Fruit fly (Drosophila melanogaster) whole organism, prepupa: ENCODE results near the gene Acp29AB.

Source experiments
- CG10669 ChIP-seq: fragments of 200-800 bp; sonication (Bioruptor generic); optimal IDR thresholded peaks from 3 replicates; lab custom pipeline; 2018; ENCODE audit warnings: missing biosample characterization, mild to moderate bottlenecking, missing genetic modification characterization, moderate library complexity
- CG11762 ChIP-seq: fragments of 200-800 bp; sonication (Bioruptor generic); optimal IDR thresholded peaks from 3 replicates; lab custom pipeline; 2016; ENCODE audit warnings: missing biosample characterization, missing genetic modification characterization; ENCODE audit not compliant: insufficient read depth
- CG11902 ChIP-seq: fragments of 200-800 bp; sonication (Bioruptor generic); optimal IDR thresholded peaks from 3 replicates; lab custom pipeline; 2016; ENCODE audit warnings: missing biosample characterization, missing genetic modification characterization
- CG15336 ChIP-seq: fragments of 200-800 bp; sonication (Bioruptor generic); IDR thresholded peaks from 2 replicates; pipeline ENCODE4 v1.3.6; 2022; ENCODE audit warnings: missing biosample characterization, missing genetic modification characterization
- CG1621 ChIP-seq: fragments of 200-800 bp; sonication (Bioruptor generic); optimal IDR thresholded peaks from 3 replicates; lab custom pipeline; 2018; ENCODE audit warnings: missing biosample characterization, mild to moderate bottlenecking, missing genetic modification characterization
- CG16779 ChIP-seq: fragments of 200-800 bp; sonication (Bioruptor generic); optimal IDR thresholded peaks from 3 replicates; lab custom pipeline; 2017; ENCODE audit warnings: missing biosample characterization, mild to moderate bottlenecking, missing genetic modification characterization
- CG3032 ChIP-seq: fragments of 200-800 bp; optimal IDR thresholded peaks from 2 replicates; lab custom pipeline; 2019; ENCODE audit warnings: missing biosample characterization, mild to moderate bottlenecking, missing genetic modification characterization, moderate library complexity
- CG31627 ChIP-seq: fragments of 200-800 bp; sonication (Bioruptor generic); optimal IDR thresholded peaks from 3 replicates; lab custom pipeline; 2016; ENCODE audit warnings: missing biosample characterization, missing genetic modification characterization
- CG32006 ChIP-seq: fragments of 200-800 bp; sonication (Bioruptor generic); optimal IDR thresholded peaks from 3 replicates; lab custom pipeline; 2017; ENCODE audit warnings: missing biosample characterization, mild to moderate bottlenecking, missing genetic modification characterization
- CG34406 ChIP-seq: fragments of 200-800 bp; sonication (Bioruptor generic); optimal IDR thresholded peaks from 3 replicates; lab custom pipeline; 2016; ENCODE audit warnings: missing biosample characterization, missing genetic modification characterization
- CG3919 ChIP-seq: fragments of 200-800 bp; sonication (Bioruptor generic); optimal IDR thresholded peaks from 3 replicates; lab custom pipeline; 2016; ENCODE audit warnings: missing biosample characterization, missing genetic modification characterization
- CG6163 ChIP-seq: fragments of 200-800 bp; sonication (Bioruptor generic); IDR thresholded peaks from 3 replicates; pipeline ENCODE4 v1.3.6; 2022; ENCODE audit warnings: missing biosample characterization, missing genetic modification characterization
- CG6792 ChIP-seq: fragments of 200-800 bp; sonication (Bioruptor generic); optimal IDR thresholded peaks from 3 replicates; lab custom pipeline; 2016; ENCODE audit warnings: missing biosample characterization, missing genetic modification characterization
- CG6808 ChIP-seq: fragments of 200-800 bp; sonication (Bioruptor generic); optimal IDR thresholded peaks from 3 replicates; lab custom pipeline; 2017; ENCODE audit warnings: missing biosample characterization, missing genetic modification characterization, mild to moderate bottlenecking, moderate library complexity, missing genetic modification reagents
- CG6854 ChIP-seq: fragments of 200-800 bp; sonication (Bioruptor generic); optimal IDR thresholded peaks from 2 replicates; lab custom pipeline; 2017; ENCODE audit warnings: missing biosample characterization, mild to moderate bottlenecking, missing genetic modification characterization
- CG8319 ChIP-seq: fragments of 200-800 bp; sonication (Bioruptor generic); optimal IDR thresholded peaks from 3 replicates; lab custom pipeline; 2016; ENCODE audit warnings: missing biosample characterization, missing genetic modification characterization
- CG8632 ChIP-seq: fragments of 200-800 bp; sonication (Bioruptor generic); optimal IDR thresholded peaks from 3 replicates; lab custom pipeline; 2016; ENCODE audit warnings: missing biosample characterization, missing genetic modification characterization
- CG9139 ChIP-seq: fragments of 200-800 bp; sonication (Bioruptor generic); optimal IDR thresholded peaks from 3 replicates; lab custom pipeline; 2017; ENCODE audit warnings: missing biosample characterization, mild to moderate bottlenecking, missing genetic modification characterization
- Eip75B ChIP-seq: fragments of 200-800 bp; sonication (Bioruptor generic); optimal IDR thresholded peaks from 3 replicates; lab custom pipeline; 2016; ENCODE audit warnings: missing biosample characterization, missing genetic modification characterization
- Eip78C ChIP-seq: fragments of 200-800 bp; sonication (Bioruptor generic); peaks from one replicate; lab custom pipeline; 2016; ENCODE audit warnings: missing biosample characterization, missing genetic modification characterization
- Eip93F ChIP-seq: fragments of 200-800 bp; sonication (Bioruptor generic); optimal IDR thresholded peaks from 2 replicates; lab custom pipeline; 2016; ENCODE audit warnings: missing biosample characterization, mild to moderate bottlenecking, missing genetic modification characterization
- Ets21C ChIP-seq: fragments of 200-800 bp; sonication (Bioruptor generic); optimal IDR thresholded peaks from 3 replicates; lab custom pipeline; 2016; ENCODE audit warnings: missing biosample characterization, missing genetic modification characterization
- Ets96B ChIP-seq: fragments of 200-800 bp; optimal IDR thresholded peaks from 2 replicates; lab custom pipeline; 2019; ENCODE audit warnings: missing biosample characterization, mild to moderate bottlenecking, missing genetic modification characterization, moderate library complexity
- Hr39 ChIP-seq: fragments of 200-800 bp; sonication (Bioruptor generic); optimal IDR thresholded peaks from 2 replicates; lab custom pipeline; 2016; ENCODE audit warnings: missing biosample characterization, missing genetic modification characterization
- Hr4 ChIP-seq: fragments of 200-800 bp; sonication (Bioruptor generic); optimal IDR thresholded peaks from 3 replicates; lab custom pipeline; 2016; ENCODE audit warnings: missing biosample characterization, missing genetic modification characterization
- Lpt ChIP-seq: fragments of 200-800 bp; sonication (Bioruptor generic); optimal IDR thresholded peaks from 3 replicates; lab custom pipeline; 2016; ENCODE audit warnings: missing biosample characterization, missing genetic modification characterization
- Met ChIP-seq: fragments of 200-800 bp; sonication (Bioruptor generic); optimal IDR thresholded peaks from 3 replicates; lab custom pipeline; 2016; ENCODE audit warnings: missing biosample characterization, missing genetic modification characterization
- OdsH ChIP-seq: fragments of 200-800 bp; sonication (Bioruptor generic); optimal IDR thresholded peaks from 3 replicates; lab custom pipeline; 2016; ENCODE audit warnings: missing biosample characterization, missing genetic modification characterization
- Smox ChIP-seq: fragments of 200-800 bp; sonication (Bioruptor generic); optimal IDR thresholded peaks from 3 replicates; lab custom pipeline; 2016; ENCODE audit warnings: missing biosample characterization, missing genetic modification characterization
- Sox102F ChIP-seq: fragments of 200-800 bp; sonication (Bioruptor generic); optimal IDR thresholded peaks from 2 replicates; lab custom pipeline; 2016; ENCODE audit warnings: missing biosample characterization, mild to moderate bottlenecking, missing genetic modification characterization
- Sox14 ChIP-seq: fragments of 200-800 bp; sonication (Bioruptor generic); optimal IDR thresholded peaks from 3 replicates; lab custom pipeline; 2016; ENCODE audit warnings: missing biosample characterization, missing genetic modification characterization
- cyc ChIP-seq: fragments of 200-800 bp; sonication (Bioruptor generic); optimal IDR thresholded peaks from 3 replicates; lab custom pipeline; 2016; ENCODE audit warnings: missing biosample characterization, missing genetic modification characterization
- dac ChIP-seq: fragments of 200-800 bp; sonication (Bioruptor generic); optimal IDR thresholded peaks from 2 replicates; lab custom pipeline; 2017; ENCODE audit warnings: missing biosample characterization, mild to moderate bottlenecking, missing genetic modification characterization
- dsx ChIP-seq: fragments of 200-800 bp; optimal IDR thresholded peaks from 3 replicates; lab custom pipeline; 2019; ENCODE audit warnings: missing biosample characterization, mild to moderate bottlenecking, missing genetic modification characterization, moderate library complexity; ENCODE audit not compliant: poor library complexity, severe bottlenecking
- eg ChIP-seq: fragments of 200-800 bp; sonication (Bioruptor generic); IDR thresholded peaks from 3 replicates; pipeline ENCODE4 v1.3.6; 2022; ENCODE audit warnings: missing biosample characterization, missing genetic modification characterization
- esn ChIP-seq: fragments of 200-800 bp; sonication (Bioruptor generic); optimal IDR thresholded peaks from 2 replicates; lab custom pipeline; 2016; ENCODE audit warnings: missing biosample characterization, mild to moderate bottlenecking, missing genetic modification characterization, moderate library complexity
- fd85E ChIP-seq: fragments of 200-800 bp; sonication (Bioruptor generic); optimal IDR thresholded peaks from 3 replicates; lab custom pipeline; 2016; ENCODE audit warnings: missing biosample characterization, missing genetic modification characterization
- fkh ChIP-seq: fragments of 200-800 bp; sonication (Bioruptor generic); optimal IDR thresholded peaks from 3 replicates; lab custom pipeline; 2017; ENCODE audit warnings: missing biosample characterization, mild to moderate bottlenecking, missing genetic modification characterization, moderate library complexity
- lz ChIP-seq: fragments of 200-800 bp; sonication (Bioruptor generic); optimal IDR thresholded peaks from 3 replicates; lab custom pipeline; 2016; ENCODE audit warnings: missing biosample characterization, missing genetic modification characterization
- net ChIP-seq: fragments of 200-800 bp; sonication (Bioruptor generic); optimal IDR thresholded peaks from 3 replicates; lab custom pipeline; 2016; ENCODE audit warnings: missing biosample characterization, missing genetic modification characterization
- pdm3 ChIP-seq: fragments of 200-800 bp; sonication (Bioruptor generic); optimal IDR thresholded peaks from 3 replicates; lab custom pipeline; 2016; ENCODE audit warnings: missing biosample characterization, missing genetic modification characterization
- spab ChIP-seq: fragments of 200-800 bp; sonication (Bioruptor generic); optimal IDR thresholded peaks from 2 replicates; lab custom pipeline; 2017; ENCODE audit warnings: missing biosample characterization, mild to moderate bottlenecking, missing genetic modification characterization, missing genetic modification reagents
- ss ChIP-seq, 2 experiments: fragments of 200-800 bp; sonication (Bioruptor generic); optimal IDR thresholded peaks; 2 replicates in 1 of 2; 3 replicates in 1 of 2; lab custom pipeline; 2017 to 2018; ENCODE audit warnings: mild to moderate bottlenecking in 2 of 2, missing biosample characterization in 2 of 2, missing genetic modification characterization in 2 of 2, moderate library complexity in 1 of 2
- svp ChIP-seq: fragments of 200-800 bp; sonication (Bioruptor generic); peaks from one replicate; lab custom pipeline; 2016; ENCODE audit warnings: missing biosample characterization, missing genetic modification characterization
- topi ChIP-seq: fragments of 200-800 bp; sonication (Bioruptor generic); optimal IDR thresholded peaks from 3 replicates; lab custom pipeline; 2016; ENCODE audit warnings: missing biosample characterization, missing genetic modification characterization
- vri ChIP-seq: fragments of 200-800 bp; sonication (Bioruptor generic); optimal IDR thresholded peaks from 3 replicates; lab custom pipeline; 2016; ENCODE audit warnings: missing biosample characterization, mild to moderate bottlenecking, missing genetic modification characterization

Gene Acp29AB

dm6 chr2L:8371354-8371937 is 21.6 kb downstream of the Acp29AB start (continued):
- TF ChIP-seq CG6854 (GFP tag; lab: Kevin White, UChicago): no peak
- TF ChIP-seq CG6792 (GFP tag; lab: Kevin White, UChicago): no peak
- TF ChIP-seq Sox14: no peak
- TF ChIP-seq spab: no peak
- no peak for TF ChIP-seq CG6808 (GFP tag; lab: Kevin White, UChicago)
- TF ChIP-seq esn (GFP tag; lab: Kevin White, UChicago): no peak
- TF ChIP-seq CG1621 (tag; lab: Kevin White, UChicago): no peak
- no peak for TF ChIP-seq Ets96B (tag; lab: Kevin White, UChicago)
- no peak for TF ChIP-seq vri (GFP tag; lab: Kevin White, UChicago)
- peak; percentile 56 for TF ChIP-seq CG32006
- no peak for TF ChIP-seq dac
- no peak for TF ChIP-seq CG11762 (GFP tag; lab: Kevin White, UChicago)

dm6 chr2L:8370364-8371326 is 22.4 kb downstream of the Acp29AB start, which contains the start of gene CG17292:
Gene CG17292, plus strand, starts transcription at chr2L:8370454.
- TF ChIP-seq CG10669 (GFP tag; lab: Kevin White, UChicago) (no peak), lz (GFP tag; lab: Kevin White, UChicago) (no peak), CG11902 (GFP tag; lab: Kevin White, UChicago) (no peak), CG6808 (GFP tag; lab: Kevin White, UChicago) (no peak), CG6163 (GFP tag; lab: Robert Waterston, UW) (peak; percentile 47; the same call in 1 of the 3 replicates), Sox102F (GFP tag; lab: Kevin White, UChicago) (no peak), fd85E (no peak), cyc (GFP tag; lab: Kevin White, UChicago) (no peak), Ets21C (GFP tag; lab: Kevin White, UChicago) (no peak), OdsH (GFP tag; lab: Kevin White, UChicago) (no peak), topi (GFP tag; lab: Kevin White, UChicago) (peak; percentile 6), Eip78C (GFP tag; lab: Kevin White, UChicago) (peak; percentile 58), Eip93F (GFP tag; lab: Kevin White, UChicago) (no peak), CG31627 (GFP tag; lab: Kevin White, UChicago) (no peak), Lpt (GFP tag; lab: Kevin White, UChicago) (peak; percentile 38), CG16779 (tag; lab: Kevin White, UChicago) (peak; percentile 46), Eip75B (GFP tag; lab: Kevin White, UChicago) (no peak), Hr39 (no peak), CG3032 (peak; percentile 21), eg (GFP tag; lab: Robert Waterston, UW) (peak; percentile 71; the same call in 2 of the 3 replicates), CG1621 (tag; lab: Kevin White, UChicago) (peak; percentile 47), Met (GFP tag; lab: Kevin White, UChicago) (peak; percentile 9), svp (GFP tag; lab: Kevin White, UChicago) (peak; percentile 96), ss (GFP tag; optimal IDR thresholded peaks at IDR 0.05; lab: Kevin White, UChicago) (no peak), CG34406 (GFP tag; lab: Kevin White, UChicago) (no peak), CG6792 (GFP tag; lab: Kevin White, UChicago) (peak; percentile 13), Sox14 (no peak), Hr4 (GFP tag; lab: Kevin White, UChicago) (no peak), CG9139 (GFP tag; lab: Kevin White, UChicago) (no peak), net (no peak), Smox (GFP tag; lab: Kevin White, UChicago) (no peak), CG8632 (no peak), dac (no peak), CG3919 (GFP tag; lab: Kevin White, UChicago) (no peak), CG6854 (GFP tag; lab: Kevin White, UChicago) (no peak), Ets96B (tag; lab: Kevin White, UChicago) (no peak), pdm3 (GFP tag; lab: Kevin White, UChicago) (no peak), fkh (GFP tag; lab: Kevin White, UChicago) (peak; percentile 90), CG15336 (peak; percentile 43; the same call in 1 of the 2 replicates), dsx (GFP tag; lab: Kevin White, UChicago) (no peak), CG11762 (GFP tag; lab: Kevin White, UChicago) (no peak), spab (no peak), CG8319 (GFP tag; lab: Kevin White, UChicago) (no peak)
